Fruit fly (Drosophila melanogaster): Measurements from ENCODE around the gene Ca-beta.
A peak's percentile ranks its signal among the peaks of the same experiment; 100 is the strongest.

The Ca-beta gene

dm6 chr2L:11130151-11131008 is 73.0 kb downstream of the Ca-beta start, which contains the start of the genes RfC38 and CG4751 (continued):
- TF ChIP-seq CG6791 (GFP tag; IDR thresholded peaks at IDR 0.05; ENCODE audit: partially characterized antibody) (peak; percentile 65; the same call in 2 of the 3 replicates), CG15514 (GFP tag; optimal IDR thresholded peaks at IDR 0.05) (peak; percentile 46), zen2 (GFP tag; IDR thresholded peaks at IDR 0.05; ENCODE audit: partially characterized antibody) (peak; percentile 41; the same call in 1 of the 3 replicates), gsb (GFP tag; IDR thresholded peaks at IDR 0.05) (no peak), HLH4C (GFP tag; IDR thresholded peaks at IDR 0.05; ENCODE audit: partially characterized antibody) (peak; percentile 67), Bgb (GFP tag; IDR thresholded peaks at IDR 0.05; ENCODE audit: partially characterized antibody) (peak; percentile 67), ind (GFP tag; optimal IDR thresholded peaks at IDR 0.05) (no peak), CG17186 (GFP tag; optimal IDR thresholded peaks at IDR 0.05) (peak; percentile 31), ewg (GFP tag; optimal IDR thresholded peaks at IDR 0.05) (no peak), CG7963 (GFP tag; IDR thresholded peaks at IDR 0.05; ENCODE audit: partially characterized antibody) (0 out of 3 replicates have a peak, but pooled peaks have one; percentile 35), NfI (GFP tag; optimal IDR thresholded peaks at IDR 0.05) (peak; percentile 7), Lhr (GFP tag; optimal IDR thresholded peaks at IDR 0.05) (peak; percentile 5), HmgD (GFP tag; optimal IDR thresholded peaks at IDR 0.05) (no peak), CG2120 (GFP tag; optimal IDR thresholded peaks at IDR 0.05) (peak; percentile 32), pb (GFP tag; optimal IDR thresholded peaks at IDR 0.05) (peak; percentile 4), trem (tag; optimal IDR thresholded peaks at IDR 0.05) (peak; percentile 67), nerfin-1 (tag; optimal IDR thresholded peaks at IDR 0.05) (peak; percentile 39), CG17829 (tag; optimal IDR thresholded peaks at IDR 0.05) (peak; percentile 47), stwl (tag; optimal IDR thresholded peaks at IDR 0.05) (peak; percentile 48), knrl (GFP tag; IDR thresholded peaks at IDR 0.05; ENCODE audit: partially characterized antibody) (peak; percentile 67), Xbp1 (GFP tag; optimal IDR thresholded peaks at IDR 0.05) (peak; percentile 22), inv (GFP tag; IDR thresholded peaks at IDR 0.05; ENCODE audit: partially characterized antibody) (peak; percentile 50; the same call in 1 of the 2 replicates), Med (GFP tag) (peak; percentile 73), slbo (GFP tag; IDR thresholded peaks at IDR 0.05) (0 out of 2 replicates have a peak, but pooled peaks have one; percentile 6), sob (GFP tag; IDR thresholded peaks at IDR 0.05) (no peak), Dref (GFP tag; IDR thresholded peaks at IDR 0.05) (peak; percentile 75), zen (tag; optimal IDR thresholded peaks at IDR 0.05) (peak; percentile 73), vnd (GFP tag; IDR thresholded peaks at IDR 0.05; ENCODE audit: partially characterized antibody) (peak; percentile 57; the same call in 1 of the 3 replicates), exex (tag; optimal IDR thresholded peaks at IDR 0.05) (peak; percentile 37), da (GFP tag; optimal IDR thresholded peaks at IDR 0.05) (no peak), pzg (GFP tag; optimal IDR thresholded peaks at IDR 0.05) (peak; percentile 79), pan (optimal IDR thresholded peaks at IDR 0.05) (no peak), pan (GFP tag; optimal IDR thresholded peaks at IDR 0.05 in 1 of 2, IDR thresholded peaks at IDR 0.05 in 1 of 2) (no peak), CG9876 (GFP tag; optimal IDR thresholded peaks at IDR 0.05) (no peak), MBD-R2 (GFP tag; IDR thresholded peaks at IDR 0.05) (peak; percentile 74), sna (GFP tag; IDR thresholded peaks at IDR 0.05; ENCODE audit: partially characterized antibody) (peak; percentile 36; the same call in 1 of the 2 replicates), Sin3A (optimal IDR thresholded peaks at IDR 0.05) (peak; percentile 37), CG34422 (GFP tag; IDR thresholded peaks at IDR 0.05) (peak; percentile 67; the same call in 1 of the 3 replicates), bigmax (GFP tag; optimal IDR thresholded peaks at IDR 0.05) (no peak), hb (GFP tag; IDR thresholded peaks at IDR 0.05; ENCODE audit: partially characterized antibody) (peak; percentile 64; the same call in 1 of the 3 replicates), CG8924 (tag; optimal IDR thresholded peaks at IDR 0.05) (peak; percentile 1), Awh (GFP tag; IDR thresholded peaks at IDR 0.05) (no peak), Doc3 (GFP tag; IDR thresholded peaks at IDR 0.05; ENCODE audit: partially characterized antibody) (peak; percentile 73), CG30020 (tag; optimal IDR thresholded peaks at IDR 0.05) (peak; percentile 29), chif (GFP tag; optimal IDR thresholded peaks at IDR 0.05) (no peak), CG9817 (tag; optimal IDR thresholded peaks at IDR 0.05) (peak; percentile 3), CG16813 (GFP tag; IDR thresholded peaks at IDR 0.05; ENCODE audit: partially characterized antibody) (peak; percentile 63)
